Worm (Caenorhabditis elegans) whole organism, L4 larva: ENCODE measurements around the gene flp-27.

Experiments
- R02D3.7 ChIP-seq: fragments of 150-350 bp; sonication (generic microtip); optimal IDR thresholded peaks from 3 replicates; lab custom pipeline; 2014; ENCODE audit warnings: missing biosample characterization, missing genetic modification characterization
- aha-1 ChIP-seq: fragments of 150-350 bp; peaks from one replicate; lab custom pipeline; 2014; ENCODE audit warnings: missing biosample characterization, missing genetic modification characterization
- aly-2 ChIP-seq: sonication (generic microtip); optimal IDR thresholded peaks from 2 replicates; lab custom pipeline; 2018; ENCODE audit warnings: missing biosample characterization, missing genetic modification characterization
- ama-1 ChIP-seq: fragments of 150-350 bp; optimal IDR thresholded peaks from 2 replicates; lab custom pipeline; 2014; ENCODE audit warnings: inconsistent platforms, mixed read lengths
- ceh-28 ChIP-seq: fragments of 150-350 bp; optimal IDR thresholded peaks from 2 replicates; lab custom pipeline; 2014; ENCODE audit warnings: missing biosample characterization, missing genetic modification reagents, missing genetic modification characterization
- ceh-82 ChIP-seq: sonication (generic microtip); optimal IDR thresholded peaks from 2 replicates; lab custom pipeline; 2017; ENCODE audit warnings: missing biosample characterization, missing genetic modification characterization
- fos-1 ChIP-seq: fragments of 150-350 bp; optimal IDR thresholded peaks from 2 replicates; lab custom pipeline; 2014; ENCODE audit warnings: missing biosample characterization, missing genetic modification characterization
- jun-1 ChIP-seq: fragments of 150-350 bp; optimal IDR thresholded peaks from 2 replicates; lab custom pipeline; 2014; ENCODE audit warnings: missing biosample characterization, missing genetic modification reagents, missing genetic modification characterization
- mdl-1 ChIP-seq, 2 experiments: fragments of 150-350 bp in 1 of 2; sonication (generic microtip) in 1 of 2; optimal IDR thresholded peaks; 2 replicates each; lab custom pipeline; 2014 to 2017; ENCODE audit warnings: missing biosample characterization in 2 of 2, missing genetic modification characterization in 2 of 2
- mep-1 ChIP-seq: fragments of 150-350 bp; sonication (generic microtip); optimal IDR thresholded peaks from 3 replicates; lab custom pipeline; 2014; ENCODE audit warnings: missing biosample characterization, missing genetic modification characterization
- nhr-102 ChIP-seq: sonication (generic microtip); optimal IDR thresholded peaks from 2 replicates; lab custom pipeline; 2016; ENCODE audit warnings: mild to moderate bottlenecking, missing genetic modification characterization, moderate library complexity, missing compliant biosample characterization
- pha-4 ChIP-seq, 2 experiments: fragments of 150-350 bp in 1 of 2; fragments of 200-800 bp in 1 of 2; sonication (Bioruptor generic) in 1 of 2; IDR thresholded peaks in 1 of 2; optimal IDR thresholded peaks in 1 of 2; 2 replicates each; pipeline versions ENCODE4 v1.3.6 to Lab custom; 2014 to 2022; ENCODE audit warnings: missing genetic modification characterization in 2 of 2, missing genetic modification reagents in 2 of 2, missing biosample characterization in 1 of 2, missing compliant biosample characterization in 1 of 2
- skn-1 ChIP-seq: fragments of 150-350 bp; optimal IDR thresholded peaks from 2 replicates; lab custom pipeline; 2014; ENCODE audit warnings: missing biosample characterization, missing genetic modification characterization

ce11 chrII:5715745-5716357 lies 35.0 kb downstream of the flp-27 start, which contains the start of the genes C18A3.10 and C18A3.3:
- TF ChIP-seq fos-1 (tag; lab: Kevin White, UChicago) (no peak), mdl-1 (tag; optimal IDR thresholded peaks at IDR 0.05; lab: Kevin White, UChicago) (no peak), ceh-82 (tag; lab: Kevin White, UChicago) (no peak), mep-1 (tag; lab: Kevin White, UChicago) (no peak), aha-1 (no peak), pha-4 (GFP tag; IDR thresholded peaks at IDR 0.05; lab: Robert Waterston, UW) (no peak), pha-4 (tag; optimal IDR thresholded peaks at IDR 0.05; lab: Kevin White, UChicago) (no peak), aly-2 (no peak), ama-1 (lab: Kevin White, UChicago) (no peak), ceh-28 (tag; lab: Kevin White, UChicago) (no peak), R02D3.7 (tag; lab: Kevin White, UChicago) (no peak), nhr-102 (tag; lab: Kevin White, UChicago) (no peak), jun-1 (tag; lab: Kevin White, UChicago) (no peak), skn-1 (tag; lab: Kevin White, UChicago) (no peak)
